Worm (Caenorhabditis elegans): Measurements from ENCODE around the gene K01B6.4.

DNA sequence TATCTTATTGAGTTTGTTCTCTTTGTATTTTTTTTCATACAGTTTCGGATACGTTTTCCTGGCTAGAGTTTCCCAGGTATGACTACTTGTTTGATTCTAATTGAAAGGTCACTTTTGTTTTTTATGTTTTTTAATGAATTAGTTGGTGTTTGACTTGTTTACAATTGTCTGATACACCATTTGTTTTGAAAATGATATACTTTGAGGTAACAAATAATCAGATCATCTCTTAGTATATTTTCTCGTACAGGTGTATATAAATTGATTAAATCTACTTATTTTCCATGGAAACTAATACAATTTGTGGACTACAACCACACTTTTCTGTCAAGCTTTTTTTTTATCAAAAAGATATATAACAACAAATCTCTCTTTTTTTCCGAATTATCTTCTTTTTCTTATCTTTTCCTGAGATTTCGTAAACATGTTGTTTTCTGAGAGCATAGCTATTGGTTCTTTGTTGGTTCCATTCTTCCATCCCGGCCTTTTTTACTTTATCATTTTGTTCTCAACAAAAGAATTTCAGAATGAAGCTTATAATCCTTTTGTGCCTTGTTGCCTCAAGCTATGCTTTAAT, 32.6 kb upstream of the K01B6.4 start, which contains the start of gene ttr-5:
- TF ChIP-seq unc-39 (tag; optimal IDR thresholded peaks at IDR 0.05) (no peak), mab-5 (tag; optimal IDR thresholded peaks at IDR 0.05) (no peak), lin-32 (GFP tag; optimal IDR thresholded peaks at IDR 0.05) (no peak), ztf-11 (tag; optimal IDR thresholded peaks at IDR 0.05) (no peak), lin-13 (tag; optimal IDR thresholded peaks at IDR 0.05) (no peak), mls-2 (tag; optimal IDR thresholded peaks at IDR 0.05) (no peak), pha-4 (tag; optimal IDR thresholded peaks at IDR 0.05) (no peak), bed-3 (GFP tag; optimal IDR thresholded peaks at IDR 0.05) (no peak), mep-1 (tag; optimal IDR thresholded peaks at IDR 0.05) (no peak), nhr-237 (tag; optimal IDR thresholded peaks at IDR 0.05) (no peak), drap-1 (GFP tag; optimal IDR thresholded peaks at IDR 0.05) (no peak), nhr-28 (tag; optimal IDR thresholded peaks at IDR 0.05) (no peak)
